Worm (Caenorhabditis elegans) whole organism, young adult: ENCODE results near the gene srbc-13.

Source experiments
- Y53F4B.3 ChIP-seq: fragments of 200-800 bp; sonication (Bioruptor generic); IDR thresholded peaks from 2 replicates; pipeline ENCODE4 v1.3.6; 2022; ENCODE audit warnings: missing genetic modification reagents, missing genetic modification characterization, missing compliant biosample characterization
- akir-1 ChIP-seq: fragments of 200-800 bp; sonication (Bioruptor generic); optimal IDR thresholded peaks from 2 replicates; lab custom pipeline; 2018; ENCODE audit warnings: mild to moderate bottlenecking, missing genetic modification characterization, moderate library complexity, missing compliant biosample characterization
- ceh-79 ChIP-seq: sonication (generic microtip); optimal IDR thresholded peaks from 2 replicates; lab custom pipeline; 2017; ENCODE audit warnings: mild to moderate bottlenecking, missing genetic modification characterization, missing compliant biosample characterization
- him-1 ChIP-seq: sonication (generic microtip); optimal IDR thresholded peaks from 2 replicates; lab custom pipeline; 2016; ENCODE audit warnings: missing genotype, missing genetic modification reagents, missing genetic modification characterization, missing compliant biosample characterization
- hlh-12 ChIP-seq: sonication (generic microtip); optimal IDR thresholded peaks from 2 replicates; lab custom pipeline; 2016; ENCODE audit warnings: missing genetic modification characterization, missing compliant biosample characterization
- nhr-80 ChIP-seq: sonication (generic microtip); optimal IDR thresholded peaks from 2 replicates; lab custom pipeline; 2016; ENCODE audit warnings: missing genetic modification characterization, missing compliant biosample characterization
- rec-8 ChIP-seq, 2 experiments: sonication (generic microtip); optimal IDR thresholded peaks; 2 replicates each; lab custom pipeline; 2016; ENCODE audit warnings: mild to moderate bottlenecking in 2 of 2, missing genetic modification characterization in 2 of 2, missing genetic modification reagents in 2 of 2, missing genotype in 2 of 2, missing biosample characterization in 1 of 2, missing compliant biosample characterization in 1 of 2, moderate library complexity in 1 of 2
- snpc-1.3 ChIP-seq: sonication (generic microtip); optimal IDR thresholded peaks from 2 replicates; lab custom pipeline; 2017; ENCODE audit warnings: missing genetic modification characterization, mild to moderate bottlenecking, missing compliant biosample characterization, antibody characterized with exemption, moderate library complexity, missing genotype, missing genetic modification reagents; ENCODE audit not compliant: insufficient read depth
- snpc-4 ChIP-seq, 5 experiments: fragments of 150-350 bp in 1 of 5; sonication (generic microtip) in 4 of 5; optimal IDR thresholded peaks; 2 replicates each; lab custom pipeline; 2014 to 2018; ENCODE audit warnings: missing genetic modification characterization in 5 of 5, missing biosample characterization in 3 of 5, antibody characterized with exemption in 2 of 5, mild to moderate bottlenecking in 2 of 5, missing compliant biosample characterization in 2 of 5, missing genotype in 2 of 5, moderate library complexity in 2 of 5, missing genetic modification reagents in 1 of 5
- tbx-9 ChIP-seq: sonication (generic microtip); optimal IDR thresholded peaks from 2 replicates; lab custom pipeline; 2016; ENCODE audit warnings: borderline replicate concordance, missing genetic modification characterization, inconsistent platforms, missing compliant biosample characterization
- ztf-6 ChIP-seq: fragments of 200-800 bp; sonication (Bioruptor generic); IDR thresholded peaks from 2 replicates; pipeline ENCODE4 v1.3.6; 2022; ENCODE audit warnings: missing genetic modification reagents, missing genetic modification characterization, missing compliant biosample characterization

DNA sequence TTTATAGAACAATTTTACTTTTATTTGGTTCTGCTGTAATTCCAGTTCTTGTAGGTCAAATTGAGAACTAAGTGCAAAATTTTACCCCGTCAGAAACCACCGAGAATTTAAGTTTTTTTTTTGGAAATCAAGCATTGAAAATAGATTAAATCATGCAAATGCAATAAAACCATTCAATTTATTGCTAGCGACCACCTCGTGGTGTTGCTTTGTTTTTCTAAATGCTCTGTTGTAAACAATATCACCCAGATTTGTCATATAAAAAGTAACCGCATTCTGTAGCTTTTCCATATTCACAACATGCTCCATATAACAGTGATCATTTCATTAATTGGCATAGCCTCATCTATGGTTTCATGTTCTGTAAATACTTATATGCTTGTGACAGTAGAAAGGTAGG lies 1.9 kb downstream of the srbc-13 start, which contains the start of gene srbc-12:
- TF ChIP-seq tbx-9 (tag; lab: Kevin White, UChicago) (no peak), snpc-1.3 (no peak), hlh-12 (tag; lab: Kevin White, UChicago) (no peak), akir-1 (GFP tag; lab: Kevin White, UChicago) (no peak), nhr-80 (tag; lab: Kevin White, UChicago) (no peak), ztf-6 (GFP tag; lab: Robert Waterston, UW) (no peak), ceh-79 (tag; lab: Kevin White, UChicago) (no peak), Y53F4B.3 (GFP tag; lab: Robert Waterston, UW) (no peak), snpc-4 (GFP tag; optimal IDR thresholded peaks at IDR 0.05; lab: Kevin White, UChicago) (no peak), snpc-4 (tag; optimal IDR thresholded peaks at IDR 0.05; lab: Kevin White, UChicago) (no peak), rec-8 (tag; optimal IDR thresholded peaks at IDR 0.05; lab: Kevin White, UChicago) (no peak), him-1 (tag; lab: Kevin White, UChicago) (no peak)
